Worm (Caenorhabditis elegans): ENCODE data around the gene sor-3.

DNA sequence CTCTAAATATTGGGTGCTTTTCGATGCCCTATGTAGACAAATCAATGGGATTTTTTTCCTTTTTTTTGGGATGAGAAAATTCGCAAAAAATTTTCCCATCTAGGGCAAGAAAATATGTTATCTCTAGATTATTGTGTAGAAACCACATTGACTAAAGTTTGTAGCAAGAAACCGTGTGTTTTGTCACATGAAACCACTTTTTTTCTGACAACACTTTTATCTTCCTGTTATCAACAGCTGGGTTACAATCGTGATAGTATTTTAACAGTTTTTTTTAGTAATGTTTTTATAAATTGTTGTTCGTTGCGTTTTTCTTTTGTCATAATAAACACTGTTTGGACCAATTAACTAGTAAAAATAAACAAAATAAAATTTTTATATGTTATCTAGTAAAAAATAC is 41.2 kb upstream of the sor-3 start:
- TF ChIP-seq nhr-77 (tag; optimal IDR thresholded peaks at IDR 0.05) (no peak), ces-1 (GFP tag; optimal IDR thresholded peaks at IDR 0.05) (no peak), F16B12.6 (tag; optimal IDR thresholded peaks at IDR 0.05) (no peak), unc-98 (GFP tag; IDR thresholded peaks at IDR 0.05) (no peak), skn-1 (tag; optimal IDR thresholded peaks at IDR 0.05) (no peak), snpc-4 (tag; optimal IDR thresholded peaks at IDR 0.05) (no peak), ceh-88 (GFP tag; IDR thresholded peaks at IDR 0.05) (no peak), jun-1 (tag; optimal IDR thresholded peaks at IDR 0.05) (no peak), ztf-4 (tag; optimal IDR thresholded peaks at IDR 0.05) (no peak), unc-62 (GFP tag; optimal IDR thresholded peaks at IDR 0.05) (no peak)
